Worm (Caenorhabditis elegans) whole organism, late embryonic: Measurements from ENCODE around the gene ztf-31.

ENCODE experiments used
- C08G9.2 ChIP-seq: sonication (generic microtip); optimal IDR thresholded peaks from 2 replicates; lab custom pipeline; 2016; ENCODE audit warnings: mild to moderate bottlenecking, missing genetic modification characterization, moderate library complexity, missing compliant biosample characterization
- F13H6.1 ChIP-seq: sonication (generic microtip); optimal IDR thresholded peaks from 2 replicates; lab custom pipeline; 2016; ENCODE audit warnings: missing genetic modification characterization, missing compliant biosample characterization
- K02D7.2 ChIP-seq: sonication (generic microtip); optimal IDR thresholded peaks from 2 replicates; lab custom pipeline; 2017; ENCODE audit warnings: mild to moderate bottlenecking, missing genetic modification characterization, missing compliant biosample characterization
- K09A11.1 ChIP-seq: sonication (generic microtip); optimal IDR thresholded peaks from 2 replicates; lab custom pipeline; 2017; ENCODE audit warnings: antibody characterized with exemption, mild to moderate bottlenecking, missing genetic modification characterization, missing compliant biosample characterization; ENCODE audit not compliant: insufficient read depth
- T23F11.4 ChIP-seq: fragments of 200-800 bp; sonication (Bioruptor generic); optimal IDR thresholded peaks from 2 replicates; lab custom pipeline; 2018; ENCODE audit warnings: mild to moderate bottlenecking, missing genetic modification characterization, missing compliant biosample characterization
- Y22D7AL.16 ChIP-seq: sonication (generic microtip); optimal IDR thresholded peaks from 2 replicates; lab custom pipeline; 2016; ENCODE audit warnings: missing genetic modification characterization, missing compliant biosample characterization
- ahr-1 ChIP-seq: sonication (generic microtip); optimal IDR thresholded peaks from 2 replicates; lab custom pipeline; 2016; ENCODE audit warnings: missing genetic modification characterization, missing compliant biosample characterization
- ama-1 ChIP-seq: fragments of 150-350 bp; optimal IDR thresholded peaks from 2 replicates; lab custom pipeline; 2014
- ceh-14 ChIP-seq: sonication (generic microtip); optimal IDR thresholded peaks from 2 replicates; lab custom pipeline; 2016; ENCODE audit warnings: missing genotype, missing genetic modification characterization, missing compliant biosample characterization
- ceh-18 ChIP-seq: sonication (generic microtip); optimal IDR thresholded peaks from 2 replicates; lab custom pipeline; 2016; ENCODE audit warnings: missing genetic modification characterization, missing compliant biosample characterization
- ceh-22 ChIP-seq: sonication (generic microtip); optimal IDR thresholded peaks from 2 replicates; lab custom pipeline; 2017; ENCODE audit warnings: missing biosample characterization, missing genetic modification characterization
- ceh-24 ChIP-seq: sonication (generic microtip); optimal IDR thresholded peaks from 2 replicates; lab custom pipeline; 2016; ENCODE audit warnings: mild to moderate bottlenecking, missing genetic modification characterization, missing compliant biosample characterization
- ceh-34 ChIP-seq: sonication (generic microtip); optimal IDR thresholded peaks from 2 replicates; lab custom pipeline; 2016; ENCODE audit warnings: mild to moderate bottlenecking, missing genetic modification characterization, missing compliant biosample characterization
- ceh-48 ChIP-seq: sonication (generic microtip); optimal IDR thresholded peaks from 2 replicates; lab custom pipeline; 2016; ENCODE audit warnings: missing genetic modification characterization, inconsistent platforms, missing compliant biosample characterization
- ceh-6 ChIP-seq: fragments of 200-800 bp; sonication (Bioruptor generic); optimal IDR thresholded peaks from 2 replicates; lab custom pipeline; 2018; ENCODE audit warnings: mild to moderate bottlenecking, missing genetic modification characterization, missing compliant biosample characterization
- ceh-9 ChIP-seq: sonication (generic microtip); optimal IDR thresholded peaks from 2 replicates; lab custom pipeline; 2016; ENCODE audit warnings: mild to moderate bottlenecking, missing genetic modification characterization, inconsistent platforms, missing compliant biosample characterization
- dve-1 ChIP-seq: sonication (generic microtip); optimal IDR thresholded peaks from 2 replicates; lab custom pipeline; 2017; ENCODE audit warnings: antibody characterized with exemption, mild to moderate bottlenecking, missing genetic modification characterization, missing compliant biosample characterization
- elt-2 ChIP-seq: sonication (generic microtip); optimal IDR thresholded peaks from 2 replicates; lab custom pipeline; 2016; ENCODE audit warnings: missing genetic modification reagents, missing genetic modification characterization, missing compliant biosample characterization
- ets-4 ChIP-seq: sonication (generic microtip); optimal IDR thresholded peaks from 2 replicates; lab custom pipeline; 2016; ENCODE audit warnings: missing genetic modification characterization, missing compliant biosample characterization
- eyg-1 ChIP-seq: sonication (generic microtip); optimal IDR thresholded peaks from 2 replicates; lab custom pipeline; 2016; ENCODE audit warnings: missing genotype, missing genetic modification characterization, missing compliant biosample characterization
- fax-1 ChIP-seq: sonication (generic microtip); optimal IDR thresholded peaks from 2 replicates; lab custom pipeline; 2016; ENCODE audit warnings: missing genotype, missing genetic modification characterization, missing compliant biosample characterization
- fkh-10 ChIP-seq: fragments of 150-350 bp; optimal IDR thresholded peaks from 2 replicates; lab custom pipeline; 2014; ENCODE audit warnings: missing biosample characterization, missing genetic modification reagents, missing genetic modification characterization
- hlh-13 ChIP-seq: fragments of 200-800 bp; sonication (Bioruptor generic); optimal IDR thresholded peaks from 2 replicates; lab custom pipeline; 2018; ENCODE audit warnings: mild to moderate bottlenecking, missing genetic modification characterization, missing compliant biosample characterization
- hlh-15 ChIP-seq: sonication (generic microtip); optimal IDR thresholded peaks from 2 replicates; lab custom pipeline; 2016; ENCODE audit warnings: missing genetic modification characterization, missing compliant biosample characterization
- hlh-30 ChIP-seq: sonication (generic microtip); optimal IDR thresholded peaks from 2 replicates; lab custom pipeline; 2017; ENCODE audit warnings: antibody characterized with exemption, missing genetic modification characterization, missing compliant biosample characterization; ENCODE audit not compliant: insufficient read depth
- madf-2 ChIP-seq: sonication (generic microtip); optimal IDR thresholded peaks from 2 replicates; lab custom pipeline; 2017; ENCODE audit warnings: missing genetic modification characterization, missing compliant biosample characterization
- nfya-1 ChIP-seq: sonication (generic microtip); optimal IDR thresholded peaks from 2 replicates; lab custom pipeline; 2017; ENCODE audit warnings: missing genetic modification characterization, mild to moderate bottlenecking, missing compliant biosample characterization, antibody characterized with exemption, moderate library complexity
- npax-4 ChIP-seq: sonication (generic microtip); optimal IDR thresholded peaks from 2 replicates; lab custom pipeline; 2016; ENCODE audit warnings: missing genetic modification characterization, missing compliant biosample characterization
- odd-2 ChIP-seq: sonication (generic microtip); optimal IDR thresholded peaks from 2 replicates; lab custom pipeline; 2017; ENCODE audit warnings: antibody characterized with exemption, mild to moderate bottlenecking, missing genetic modification characterization, missing compliant biosample characterization
- pag-3 ChIP-seq: sonication (generic microtip); optimal IDR thresholded peaks from 2 replicates; lab custom pipeline; 2016; ENCODE audit warnings: missing compliant biosample characterization, missing genetic modification characterization, borderline replicate concordance
- pat-9 ChIP-seq: fragments of 200-800 bp; sonication (Bioruptor generic); optimal IDR thresholded peaks from 2 replicates; lab custom pipeline; 2018; ENCODE audit warnings: mild to moderate bottlenecking, missing genetic modification characterization, moderate library complexity, missing compliant biosample characterization
- pha-2 ChIP-seq: sonication (generic microtip); optimal IDR thresholded peaks from 2 replicates; lab custom pipeline; 2017; ENCODE audit warnings: mild to moderate bottlenecking, missing genetic modification characterization, missing compliant biosample characterization
- pqm-1 ChIP-seq: sonication (generic microtip); optimal IDR thresholded peaks from 2 replicates; lab custom pipeline; 2016; ENCODE audit warnings: missing genetic modification characterization, missing compliant biosample characterization
- pros-1 ChIP-seq: fragments of 150-350 bp; optimal IDR thresholded peaks from 2 replicates; lab custom pipeline; 2014; ENCODE audit warnings: missing biosample characterization, missing genetic modification reagents, missing genetic modification characterization
- rnt-1 ChIP-seq: sonication (generic microtip); optimal IDR thresholded peaks from 2 replicates; lab custom pipeline; 2016; ENCODE audit warnings: missing genetic modification characterization, missing compliant biosample characterization
- sdc-2 ChIP-seq: sonication (generic microtip); optimal IDR thresholded peaks from 2 replicates; lab custom pipeline; 2016; ENCODE audit warnings: missing genotype, missing genetic modification characterization, missing compliant biosample characterization
- sox-4 ChIP-seq: sonication (generic microtip); optimal IDR thresholded peaks from 2 replicates; lab custom pipeline; 2017; ENCODE audit warnings: mild to moderate bottlenecking, missing genetic modification characterization, inconsistent platforms, missing compliant biosample characterization
- syd-9 ChIP-seq: sonication (generic microtip); optimal IDR thresholded peaks from 2 replicates; lab custom pipeline; 2016; ENCODE audit warnings: mild to moderate bottlenecking, missing genetic modification characterization, moderate library complexity, missing compliant biosample characterization
- ttx-3 ChIP-seq: sonication (generic microtip); optimal IDR thresholded peaks from 2 replicates; lab custom pipeline; 2016; ENCODE audit warnings: missing genetic modification reagents, missing genetic modification characterization, missing compliant biosample characterization
- unc-3 ChIP-seq, 2 experiments: fragments of 200-800 bp in 1 of 2; sonication (Bioruptor generic) in 1 of 2; sonication (generic microtip) in 1 of 2; conservative IDR thresholded peaks in 1 of 2; optimal IDR thresholded peaks in 1 of 2; 2 replicates each; pipeline versions ENCODE4 v1.3.6 to Lab custom; 2016 to 2022; ENCODE audit warnings: missing compliant biosample characterization in 2 of 2, missing genetic modification characterization in 2 of 2, missing genetic modification reagents in 1 of 2
- unc-55 ChIP-seq: sonication (generic microtip); optimal IDR thresholded peaks from 2 replicates; lab custom pipeline; 2017; ENCODE audit warnings: missing biosample characterization, missing genetic modification reagents, missing genetic modification characterization
- zip-5 ChIP-seq: sonication (generic microtip); optimal IDR thresholded peaks from 2 replicates; lab custom pipeline; 2016; ENCODE audit warnings: missing genetic modification characterization, missing compliant biosample characterization
- ztf-16 ChIP-seq: sonication (generic microtip); optimal IDR thresholded peaks from 2 replicates; lab custom pipeline; 2017; ENCODE audit warnings: missing genetic modification characterization, missing compliant biosample characterization

Gene ztf-31

DNA sequence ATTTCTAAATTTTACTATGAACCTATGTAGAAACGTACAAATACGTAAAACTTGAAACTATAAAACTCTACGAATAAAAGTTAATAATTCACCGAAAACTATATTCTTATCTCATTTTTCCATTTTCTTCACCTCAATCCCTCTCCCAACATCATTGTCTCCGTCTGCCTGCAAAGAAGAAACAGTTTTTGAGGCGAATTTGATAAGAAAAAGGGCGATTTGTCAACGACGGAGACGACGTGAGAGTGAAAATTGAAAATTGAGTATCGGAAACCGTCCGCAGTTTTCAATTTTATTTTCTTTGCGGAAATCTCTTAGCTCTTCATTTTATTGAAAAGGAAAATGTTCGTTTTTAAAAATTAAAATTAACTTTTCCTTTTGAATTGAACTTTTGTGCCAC is 29.1 kb upstream of the ztf-31 start:
- TF ChIP-seq ceh-6 (GFP tag; lab: Kevin White, UChicago) (no peak), fax-1 (tag; lab: Kevin White, UChicago) (no peak), hlh-15 (tag; lab: Kevin White, UChicago) (no peak), ceh-34 (no peak)

DNA sequence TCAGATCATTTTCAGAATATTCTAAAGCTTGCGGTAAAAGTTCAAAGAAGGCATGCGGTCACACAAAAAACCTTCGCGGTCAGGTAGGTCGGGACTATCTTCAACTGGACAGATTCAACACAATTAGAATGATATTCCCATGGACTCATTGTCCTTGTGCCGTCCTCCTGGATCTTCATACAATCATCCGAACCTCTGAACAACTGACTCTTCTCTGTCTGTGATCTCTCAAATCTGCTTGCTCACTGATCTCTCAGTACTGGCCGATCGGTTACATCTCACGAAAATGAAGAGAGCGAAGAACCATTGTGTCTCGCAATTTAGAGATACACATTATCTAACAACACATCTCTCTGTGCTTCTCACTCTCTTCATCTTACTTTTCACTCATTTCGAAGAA is 25.6 kb upstream of the ztf-31 start:
- TF ChIP-seq rnt-1 (tag; lab: Kevin White, UChicago) = peak; percentile 23
- no peak for TF ChIP-seq ceh-48 (tag; lab: Kevin White, UChicago)

DNA sequence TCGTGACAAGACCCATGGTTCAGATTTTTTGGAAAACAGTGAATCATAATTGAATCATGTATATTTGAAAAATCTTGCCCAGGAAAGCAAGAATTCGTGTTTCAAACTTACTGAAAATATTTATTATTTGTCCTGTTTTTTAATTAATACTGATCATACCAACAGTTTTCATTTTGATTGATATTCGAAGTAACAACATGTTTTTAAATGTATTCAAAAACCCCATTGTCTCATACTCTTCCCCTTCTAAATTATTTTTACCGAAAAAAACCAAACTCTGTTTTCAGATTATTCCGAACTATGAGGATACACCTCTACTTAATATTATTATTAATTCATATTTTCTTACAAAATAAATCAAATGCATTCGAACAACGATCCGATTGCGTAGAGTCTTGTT is 24.9 kb upstream of the ztf-31 start, which contains the start of gene R151.1:
Gene R151.1, plus strand, starts transcription at position 301 of the 400 bp plus-strand sequence.
- no peak for TF ChIP-seq pag-3 (tag; lab: Kevin White, UChicago)
- TF ChIP-seq F13H6.1 = no peak
- no peak for TF ChIP-seq nfya-1 (tag; lab: Kevin White, UChicago)
- no peak for TF ChIP-seq ztf-16
- TF ChIP-seq sdc-2 (tag; lab: Kevin White, UChicago) = no peak
- no peak for TF ChIP-seq eyg-1
- no peak for TF ChIP-seq ceh-6 (GFP tag; lab: Kevin White, UChicago)
- no peak for TF ChIP-seq ceh-24 (tag; lab: Kevin White, UChicago)

DNA sequence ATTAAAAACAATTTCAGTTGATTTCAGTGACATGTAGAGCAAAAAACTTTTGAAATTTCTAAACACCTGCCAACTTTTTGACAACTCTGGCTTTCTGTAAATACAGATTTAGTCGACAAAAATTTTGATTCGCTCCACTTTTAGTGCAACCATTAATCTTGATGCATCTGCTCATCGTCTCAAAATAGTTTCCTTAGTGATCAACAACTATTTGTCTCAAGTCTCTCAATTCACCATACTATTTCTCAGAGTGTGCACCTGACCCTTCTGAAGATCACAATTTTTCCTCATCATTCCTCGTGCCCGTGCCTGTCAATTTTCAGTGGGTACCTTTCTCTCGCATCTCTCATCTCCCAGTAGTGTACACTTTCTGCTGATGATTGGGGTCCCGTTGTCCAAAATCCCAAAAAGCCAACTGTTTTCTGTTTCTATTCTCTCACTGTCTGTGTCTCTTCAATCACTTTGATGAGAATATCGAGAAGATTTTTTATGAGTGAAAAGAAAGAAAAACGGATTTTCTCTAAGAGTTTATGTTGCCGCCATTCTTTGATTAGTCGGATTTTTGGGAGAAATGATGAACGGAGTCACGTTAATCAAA is 24.1 kb upstream of the ztf-31 start:
- TF ChIP-seq Y22D7AL.16 (no peak), pha-2 (no peak), ets-4 (tag; lab: Kevin White, UChicago) (no peak), ahr-1 (no peak), ceh-18 (tag; lab: Kevin White, UChicago) (peak; percentile 92), fkh-10 (no peak), unc-55 (GFP tag; lab: Kevin White, UChicago) (peak; percentile 88), K09A11.1 (no peak), pqm-1 (tag; lab: Kevin White, UChicago) (no peak), pag-3 (tag; lab: Kevin White, UChicago) (no peak), T23F11.4 (GFP tag; lab: Kevin White, UChicago) (no peak), nfya-1 (tag; lab: Kevin White, UChicago) (peak; percentile 46), ama-1 (lab: Kevin White, UChicago) (no peak), madf-2 (tag; lab: Kevin White, UChicago) (no peak), ceh-34 (peak; percentile 6), ceh-9 (tag; lab: Kevin White, UChicago) (no peak), zip-5 (tag; lab: Kevin White, UChicago) (no peak), dve-1 (tag; lab: Kevin White, UChicago) (no peak), pros-1 (tag; lab: Kevin White, UChicago) (no peak), rnt-1 (tag; lab: Kevin White, UChicago) (peak; percentile 78), C08G9.2 (no peak), ceh-6 (GFP tag; lab: Kevin White, UChicago) (no peak)

DNA sequence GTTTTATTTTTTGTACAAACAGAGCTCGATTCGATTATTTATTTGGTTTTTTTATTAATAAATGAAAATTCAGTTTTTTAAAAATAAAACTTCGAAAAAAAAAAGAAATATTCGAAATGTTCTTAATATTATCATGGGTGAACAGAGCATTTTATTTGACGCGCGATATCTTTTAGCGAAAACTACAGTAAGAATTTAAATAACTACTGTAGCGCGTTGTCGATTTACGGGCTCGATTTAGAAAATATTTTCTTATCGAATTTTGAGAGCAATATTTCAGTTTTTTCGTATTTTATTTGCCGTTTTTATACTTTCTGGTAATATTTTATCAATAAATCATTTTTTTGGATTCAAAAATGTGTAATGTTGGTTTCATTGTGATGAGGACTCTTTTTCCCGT is 20.1 kb upstream of the ztf-31 start:
- TF ChIP-seq unc-3 (GFP tag; conservative IDR thresholded peaks at IDR 0.05; lab: Robert Waterston, UW) = no peak
- no peak for TF ChIP-seq unc-3 (tag; optimal IDR thresholded peaks at IDR 0.05; lab: Kevin White, UChicago)
- no peak for TF ChIP-seq ceh-18 (tag; lab: Kevin White, UChicago)
- TF ChIP-seq syd-9 (tag; lab: Kevin White, UChicago) = no peak
- no peak for TF ChIP-seq elt-2 (tag; lab: Kevin White, UChicago)
- TF ChIP-seq zip-5 (tag; lab: Kevin White, UChicago) = no peak
- TF ChIP-seq sox-4 (tag; lab: Kevin White, UChicago) = no peak
- no peak for TF ChIP-seq pha-2
- no peak for TF ChIP-seq npax-4
- TF ChIP-seq pqm-1 (tag; lab: Kevin White, UChicago) = no peak
- TF ChIP-seq eyg-1 = no peak
- TF ChIP-seq ceh-22 (tag; lab: Kevin White, UChicago) = no peak
- TF ChIP-seq odd-2 (tag; lab: Kevin White, UChicago) = no peak
- no peak for TF ChIP-seq ttx-3 (tag; lab: Kevin White, UChicago)
- no peak for TF ChIP-seq ceh-14 (tag; lab: Kevin White, UChicago)
- TF ChIP-seq Y22D7AL.16 = no peak
- TF ChIP-seq hlh-13 (GFP tag; lab: Kevin White, UChicago) = no peak
- TF ChIP-seq hlh-30 (tag; lab: Kevin White, UChicago) = no peak
- no peak for TF ChIP-seq pat-9 (tag; lab: Kevin White, UChicago)
- TF ChIP-seq K02D7.2 (tag; lab: Kevin White, UChicago) = no peak
- no peak for TF ChIP-seq ceh-24 (tag; lab: Kevin White, UChicago)
